Fruit fly (Drosophila melanogaster) whole organism, wandering third instar larva: ENCODE data around the gene CG16717.

Source experiments
- Abd-B ChIP-seq: fragments of >200 bp; optimal IDR thresholded peaks from 2 replicates; lab custom pipeline; 2017; ENCODE audit warnings: missing biosample characterization, missing genetic modification characterization
- CG32264 ChIP-seq: fragments of 200-800 bp; sonication (Bioruptor generic); optimal IDR thresholded peaks from 2 replicates; lab custom pipeline; 2016; ENCODE audit warnings: missing biosample characterization, missing genetic modification characterization
- CG9705 ChIP-seq: fragments of 200-800 bp; sonication (Bioruptor generic); optimal IDR thresholded peaks from 2 replicates; lab custom pipeline; 2018; ENCODE audit warnings: missing biosample characterization, mild to moderate bottlenecking, missing genetic modification characterization
- CrebA ChIP-seq: fragments of 200-800 bp; sonication (Bioruptor generic); optimal IDR thresholded peaks from 2 replicates; lab custom pipeline; 2016; ENCODE audit warnings: missing biosample characterization, mild to moderate bottlenecking, missing genetic modification characterization, borderline replicate concordance
- Dfd ChIP-seq: fragments of >200 bp; optimal IDR thresholded peaks from 2 replicates; lab custom pipeline; 2017; ENCODE audit warnings: missing biosample characterization, missing genetic modification characterization
- Dif ChIP-seq: fragments of 200-275, 200-300 bp; sonication (Bioruptor generic); optimal IDR thresholded peaks from 2 replicates; lab custom pipeline; 2018; ENCODE audit warnings: missing biosample characterization, missing genetic modification characterization; ENCODE audit not compliant: partially characterized antibody
- GATAd ChIP-seq: sonication (Bioruptor generic); optimal IDR thresholded peaks from 2 replicates; lab custom pipeline; 2016; ENCODE audit warnings: missing biosample characterization, missing genetic modification characterization
- HLH106 ChIP-seq: fragments of 200-800 bp; optimal IDR thresholded peaks from 3 replicates; lab custom pipeline; 2019; ENCODE audit warnings: missing biosample characterization, mild to moderate bottlenecking, missing genetic modification characterization, moderate library complexity
- Hnf4 ChIP-seq: fragments of 200-800 bp; sonication (Bioruptor generic); optimal IDR thresholded peaks from 2 replicates; lab custom pipeline; 2016; ENCODE audit warnings: missing biosample characterization, mild to moderate bottlenecking, missing genetic modification characterization
- Hr78 ChIP-seq: fragments of >200 bp; optimal IDR thresholded peaks from 2 replicates; lab custom pipeline; 2017; ENCODE audit warnings: missing biosample characterization, missing genetic modification characterization
- Hr83 ChIP-seq: fragments of 200-300 bp; sonication (Bioruptor generic); optimal IDR thresholded peaks from 2 replicates; lab custom pipeline; 2016; ENCODE audit warnings: missing biosample characterization, mild to moderate bottlenecking, missing genetic modification characterization, moderate library complexity; ENCODE audit not compliant: poor library complexity, severe bottlenecking
- Jra ChIP-seq: sonication (Bioruptor generic); optimal IDR thresholded peaks from 2 replicates; lab custom pipeline; 2016; ENCODE audit warnings: missing biosample characterization, missing genetic modification characterization
- Mio ChIP-seq: sonication (Bioruptor generic); optimal IDR thresholded peaks from 2 replicates; lab custom pipeline; 2016; ENCODE audit warnings: missing biosample characterization, missing genetic modification characterization
- Myc ChIP-seq: fragments of >200 bp; optimal IDR thresholded peaks from 2 replicates; lab custom pipeline; 2017
- N ChIP-seq: fragments of >200 bp; optimal IDR thresholded peaks from 2 replicates; lab custom pipeline; 2018; ENCODE audit warnings: missing biosample characterization, missing external identifiers, missing genetic modification characterization
- OdsH ChIP-seq: fragments of 200-800 bp; sonication (Bioruptor generic); optimal IDR thresholded peaks from 2 replicates; lab custom pipeline; 2016; ENCODE audit warnings: missing biosample characterization, mild to moderate bottlenecking, missing genetic modification characterization
- Rel ChIP-seq, 2 experiments: fragments of 200-800 bp; sonication (Bioruptor generic) in 1 of 2; optimal IDR thresholded peaks; 2 replicates in 1 of 2; 3 replicates in 1 of 2; lab custom pipeline; 2016 to 2019; ENCODE audit warnings: mild to moderate bottlenecking in 2 of 2, missing biosample characterization in 2 of 2, missing genetic modification characterization in 2 of 2, moderate library complexity in 1 of 2
- Sp1 ChIP-seq: fragments of 200-800 bp; sonication (Bioruptor generic); optimal IDR thresholded peaks from 3 replicates; lab custom pipeline; 2019; ENCODE audit warnings: missing biosample characterization, mild to moderate bottlenecking, missing genetic modification characterization, moderate library complexity
- Vsx2 ChIP-seq: fragments of 200-300, 225-300 bp; sonication (Bioruptor generic); optimal IDR thresholded peaks from 2 replicates; lab custom pipeline; 2018; ENCODE audit warnings: missing biosample characterization, missing genetic modification characterization; ENCODE audit not compliant: partially characterized antibody
- br ChIP-seq: fragments of 200-800 bp; sonication (Bioruptor generic); optimal IDR thresholded peaks from 2 replicates; lab custom pipeline; 2016; ENCODE audit warnings: missing biosample characterization, missing genetic modification characterization
- brk ChIP-seq: fragments of 200-800 bp; sonication (Bioruptor generic); optimal IDR thresholded peaks from 2 replicates; lab custom pipeline; 2016; ENCODE audit warnings: missing biosample characterization, mild to moderate bottlenecking, missing genetic modification characterization
- dl ChIP-seq, 2 experiments: fragments of 175-275, 200-275 bp in 1 of 2; fragments of 200-275 bp in 1 of 2; sonication (Bioruptor generic); optimal IDR thresholded peaks; lab custom pipeline; 2018; ENCODE audit warnings: mild to moderate bottlenecking in 2 of 2, missing biosample characterization in 2 of 2, missing genetic modification characterization in 2 of 2, moderate library complexity in 2 of 2; ENCODE audit not compliant: partially characterized antibody in 2 of 2, insufficient read depth in 1 of 2
- dmrt93B ChIP-seq: fragments of 200-800 bp; sonication (Bioruptor generic); optimal IDR thresholded peaks from 2 replicates; lab custom pipeline; 2018; ENCODE audit warnings: missing biosample characterization, mild to moderate bottlenecking, missing genetic modification characterization
- dsf ChIP-seq: sonication (Bioruptor generic); optimal IDR thresholded peaks from 2 replicates; lab custom pipeline; 2016; ENCODE audit warnings: missing biosample characterization, missing genetic modification characterization, borderline replicate concordance
- ey ChIP-seq: fragments of 200-800 bp; sonication (Bioruptor generic); optimal IDR thresholded peaks from 2 replicates; lab custom pipeline; 2016; ENCODE audit warnings: missing biosample characterization, missing genetic modification characterization
- foxo ChIP-seq, 2 experiments: fragments of 200-800 bp; sonication (Bioruptor generic); optimal IDR thresholded peaks; 2 replicates in 1 of 2; 3 replicates in 1 of 2; lab custom pipeline; 2016 to 2017; ENCODE audit warnings: missing biosample characterization in 2 of 2, missing genetic modification characterization in 2 of 2
- fru ChIP-seq: fragments of 200-800 bp; sonication (Bioruptor generic); optimal IDR thresholded peaks from 3 replicates; lab custom pipeline; 2016; ENCODE audit warnings: missing biosample characterization, mild to moderate bottlenecking, missing genetic modification characterization
- h ChIP-seq: fragments of 200-800 bp; sonication (Bioruptor generic); optimal IDR thresholded peaks from 3 replicates; lab custom pipeline; 2016; ENCODE audit warnings: missing biosample characterization, mild to moderate bottlenecking, missing genetic modification characterization
- jim ChIP-seq: fragments of 175-275, 200-325 bp; sonication (Bioruptor generic); optimal IDR thresholded peaks from 2 replicates; lab custom pipeline; 2016; ENCODE audit warnings: missing biosample characterization, mild to moderate bottlenecking, missing genetic modification characterization
- lola ChIP-seq: fragments of >200 bp; optimal IDR thresholded peaks from 2 replicates; lab custom pipeline; 2017; ENCODE audit warnings: missing biosample characterization, missing genetic modification characterization
- pan ChIP-seq: fragments of >200 bp; optimal IDR thresholded peaks from 2 replicates; lab custom pipeline; 2017
- psq ChIP-seq: fragments of 200-800 bp; sonication (Bioruptor generic); optimal IDR thresholded peaks from 3 replicates; lab custom pipeline; 2017; ENCODE audit warnings: missing biosample characterization, mild to moderate bottlenecking, missing genetic modification characterization, moderate library complexity
- rgr ChIP-seq: fragments of 200-800 bp; sonication (Bioruptor generic); optimal IDR thresholded peaks from 3 replicates; lab custom pipeline; 2016; ENCODE audit warnings: missing biosample characterization, mild to moderate bottlenecking, missing genetic modification characterization
- sage ChIP-seq: fragments of 200-800 bp; sonication (Bioruptor generic); optimal IDR thresholded peaks from 2 replicates; lab custom pipeline; 2016; ENCODE audit warnings: missing biosample characterization, mild to moderate bottlenecking, missing genetic modification characterization
- sv ChIP-seq: fragments of 200-800 bp; sonication (Bioruptor generic); optimal IDR thresholded peaks from 3 replicates; lab custom pipeline; 2016; ENCODE audit warnings: missing biosample characterization, missing genetic modification characterization
- usp ChIP-seq: fragments of >200 bp; optimal IDR thresholded peaks from 2 replicates; lab custom pipeline; 2017; ENCODE audit warnings: missing biosample characterization, missing genetic modification characterization
- woc ChIP-seq: sonication (Bioruptor generic); optimal IDR thresholded peaks from 2 replicates; lab custom pipeline; 2016; ENCODE audit warnings: missing biosample characterization, mild to moderate bottlenecking, missing genetic modification characterization

Gene CG16717

dm6 chr3L:9640713-9641112, 38.3 kb upstream of the CG16717 start, which contains the start of gene CG18180:
CG18180 (plus strand) TSS chr3L:9641013.
- TF ChIP-seq CrebA (GFP tag; lab: Kevin White, UChicago) (no peak), Abd-B (GFP tag; lab: Kevin White, UChicago) (no peak), fru (GFP tag; lab: Kevin White, UChicago) (no peak), Rel (GFP tag; optimal IDR thresholded peaks at IDR 0.05; lab: Kevin White, UChicago) (no peak), Rel (tag; optimal IDR thresholded peaks at IDR 0.05; lab: Kevin White, UChicago) (no peak), lola (GFP tag; lab: Kevin White, UChicago) (no peak), woc (GFP tag; lab: Kevin White, UChicago) (no peak), Mio (GFP tag; lab: Kevin White, UChicago) (no peak), Sp1 (GFP tag; lab: Kevin White, UChicago) (no peak), Jra (no peak), ey (GFP tag; lab: Kevin White, UChicago) (no peak), h (GFP tag; lab: Kevin White, UChicago) (no peak), Dif (no peak), sv (no peak), CG9705 (GFP tag; lab: Kevin White, UChicago) (no peak), Vsx2 (GFP tag; lab: Kevin White, UChicago) (no peak)

- no peak for TF ChIP-seq psq (GFP tag; lab: Kevin White, UChicago)
- TF ChIP-seq dl (GFP tag; optimal IDR thresholded peaks at IDR 0.05; lab: Kevin White, UChicago; ENCODE audit: insufficient read depth in 1 of 2, partially characterized antibody in 2 of 2) = no peak
- TF ChIP-seq CrebA (GFP tag; lab: Kevin White, UChicago) = no peak
- no peak for TF ChIP-seq lola (GFP tag; lab: Kevin White, UChicago)
- no peak for TF ChIP-seq sv
- TF ChIP-seq foxo (GFP tag; optimal IDR thresholded peaks at IDR 0.05; lab: Kevin White, UChicago) = no peak
- TF ChIP-seq pan = no peak
- TF ChIP-seq Hr83 (GFP tag; lab: Kevin White, UChicago) = no peak
- no peak for TF ChIP-seq Dfd (GFP tag; lab: Kevin White, UChicago)
- TF ChIP-seq rgr (GFP tag; lab: Kevin White, UChicago) = no peak
- TF ChIP-seq HLH106 (tag; lab: Kevin White, UChicago) = no peak
- TF ChIP-seq Hr78 (GFP tag; lab: Kevin White, UChicago) = no peak
- no peak for TF ChIP-seq ey (GFP tag; lab: Kevin White, UChicago)
Observed at dm6 chr3L:9643762-9644161, 35.2 kb upstream of the CG16717 start, which contains the start of gene CNMaR. CNMaR (plus strand) TSS chr3L:9644109.

- TF ChIP-seq Hr83 (GFP tag; lab: Kevin White, UChicago) = no peak
- TF ChIP-seq br (GFP tag; lab: Kevin White, UChicago) = peak; percentile 5
Observed at dm6 chr3L:9671372-9671771, 7.6 kb upstream of the CG16717 start.

- TF ChIP-seq Vsx2 (GFP tag; lab: Kevin White, UChicago) (no peak), ey (GFP tag; lab: Kevin White, UChicago) (no peak), foxo (GFP tag; optimal IDR thresholded peaks at IDR 0.05; lab: Kevin White, UChicago) (no peak), Hr78 (GFP tag; lab: Kevin White, UChicago) (no peak), dmrt93B (GFP tag; lab: Kevin White, UChicago) (no peak)
Observed at dm6 chr3L:9674300-9674699, 4.7 kb upstream of the CG16717 start.

- TF ChIP-seq Abd-B (GFP tag; lab: Kevin White, UChicago) = no peak
- TF ChIP-seq lola (GFP tag; lab: Kevin White, UChicago) = no peak
- peak; percentile 13 for TF ChIP-seq OdsH (GFP tag; lab: Kevin White, UChicago)
- peak; percentile 59 for TF ChIP-seq CG9705 (GFP tag; lab: Kevin White, UChicago)
- TF ChIP-seq dl (GFP tag; optimal IDR thresholded peaks at IDR 0.05; lab: Kevin White, UChicago; ENCODE audit: insufficient read depth in 1 of 2, partially characterized antibody in 2 of 2) = no peak
- no peak for TF ChIP-seq GATAd (GFP tag; lab: Kevin White, UChicago)
- peak; percentile 93 for TF ChIP-seq Sp1 (GFP tag; lab: Kevin White, UChicago)
- TF ChIP-seq Hr78 (GFP tag; lab: Kevin White, UChicago) = no peak
- no peak for TF ChIP-seq Mio (GFP tag; lab: Kevin White, UChicago)
- no peak for TF ChIP-seq dmrt93B (GFP tag; lab: Kevin White, UChicago)
- no peak for TF ChIP-seq brk (GFP tag; lab: Kevin White, UChicago)
- peak; percentile 82 for TF ChIP-seq sage (GFP tag; lab: Kevin White, UChicago)
- TF ChIP-seq h (GFP tag; lab: Kevin White, UChicago) = peak; percentile 66
- TF ChIP-seq woc (GFP tag; lab: Kevin White, UChicago) = no peak
- no peak for TF ChIP-seq ey (GFP tag; lab: Kevin White, UChicago)
- peak in 1 of 2 experiments; percentile 77 for TF ChIP-seq foxo (GFP tag; optimal IDR thresholded peaks at IDR 0.05; lab: Kevin White, UChicago)
- peak; percentile 18 for TF ChIP-seq rgr (GFP tag; lab: Kevin White, UChicago)
- no peak for TF ChIP-seq CrebA (GFP tag; lab: Kevin White, UChicago)
- TF ChIP-seq dsf = no peak
- TF ChIP-seq HLH106 (tag; lab: Kevin White, UChicago) = peak; percentile 25
- TF ChIP-seq CG32264 = peak; percentile 77
- no peak for TF ChIP-seq N (GFP tag; lab: Kevin White, UChicago)
- no peak for TF ChIP-seq sv
- TF ChIP-seq Myc (lab: Kevin White, UChicago) = no peak
- TF ChIP-seq jim (GFP tag; lab: Kevin White, UChicago) = peak; percentile 83
- TF ChIP-seq Jra = no peak
- TF ChIP-seq usp = no peak
- peak; percentile 32 for TF ChIP-seq Hnf4 (GFP tag; lab: Kevin White, UChicago)
- TF ChIP-seq Dif = peak; percentile 43
Observed at dm6 chr3L:9675528-9675963, 3.5 kb upstream of the CG16717 start.
